Fruit fly (Drosophila melanogaster): ENCODE data around the gene ed.

ed gene

dm6 chr2L:4053421-4054091 is 22.4 kb downstream of the ed start:
- TF ChIP-seq schlank (tag; optimal IDR thresholded peaks at IDR 0.05) (no peak), CG30020 (tag; optimal IDR thresholded peaks at IDR 0.05) (peak; percentile 42), CHES-1-like (GFP tag; optimal IDR thresholded peaks at IDR 0.05) (peak; percentile 10), bcd (GFP tag; optimal IDR thresholded peaks at IDR 0.05) (peak; percentile 46), CG2116 (GFP tag; optimal IDR thresholded peaks at IDR 0.05) (peak; percentile 3), CG4328 (GFP tag; optimal IDR thresholded peaks at IDR 0.05) (peak; percentile 2), lola (GFP tag; optimal IDR thresholded peaks at IDR 0.05) (peak in 1 of 3 experiments; percentile 91), Neu2 (GFP tag; optimal IDR thresholded peaks at IDR 0.05; ENCODE audit: borderline replicate concordance) (no peak), CG32767 (GFP tag; IDR thresholded peaks at IDR 0.05) (peak; percentile 61; the same call in 1 of the 2 replicates), Dll (GFP tag; IDR thresholded peaks at IDR 0.05; ENCODE audit: partially characterized antibody) (no peak), hkb (optimal IDR thresholded peaks at IDR 0.05) (no peak), hkb (GFP tag; IDR thresholded peaks at IDR 0.05) (peak; percentile 50; the same call in 1 of the 2 replicates), NC2β (GFP tag; optimal IDR thresholded peaks at IDR 0.05) (peak; percentile 6), CG3726 (GFP tag; IDR thresholded peaks at IDR 0.05) (peak; percentile 55; the same call in 1 of the 3 replicates), wor (GFP tag; IDR thresholded peaks at IDR 0.05) (peak; percentile 65), D19A (tag; optimal IDR thresholded peaks at IDR 0.05) (peak; percentile 76), CG4854 (GFP tag; optimal IDR thresholded peaks at IDR 0.05) (no peak), CG5953 (GFP tag; IDR thresholded peaks at IDR 0.05) (no peak), shn (GFP tag; optimal IDR thresholded peaks at IDR 0.05) (no peak), Ets65A (GFP tag) (no peak), YL-1 (GFP tag; optimal IDR thresholded peaks at IDR 0.05) (peak; percentile 13), slou (GFP tag; optimal IDR thresholded peaks at IDR 0.05) (no peak), CG12219 (GFP tag; optimal IDR thresholded peaks at IDR 0.05) (peak; percentile 47), Sox100B (GFP tag; optimal IDR thresholded peaks at IDR 0.05) (peak; percentile 69), E2f1 (GFP tag; IDR thresholded peaks at IDR 0.05) (peak; percentile 67), CG3995 (GFP tag; optimal IDR thresholded peaks at IDR 0.05) (no peak), CG12942 (GFP tag; optimal IDR thresholded peaks at IDR 0.05) (peak; percentile 47), sug (tag; optimal IDR thresholded peaks at IDR 0.05) (no peak), CG14667 (GFP tag; IDR thresholded peaks at IDR 0.05) (peak; percentile 68), zfh1 (GFP tag; IDR thresholded peaks at IDR 0.05) (peak; percentile 83), CG10959 (GFP tag; IDR thresholded peaks at IDR 0.05) (peak; percentile 48; the same call in 1 of the 2 replicates), Optix (GFP tag; IDR thresholded peaks at IDR 0.05) (no peak), pb (GFP tag; optimal IDR thresholded peaks at IDR 0.05) (no peak), NC2α (GFP tag; optimal IDR thresholded peaks at IDR 0.05) (no peak), Atf-2 (GFP tag; optimal IDR thresholded peaks at IDR 0.05) (no peak), CG18011 (GFP tag; optimal IDR thresholded peaks at IDR 0.05) (peak; percentile 10), sob (GFP tag; IDR thresholded peaks at IDR 0.05) (peak; percentile 75), CG18476 (GFP tag; optimal IDR thresholded peaks at IDR 0.05) (peak; percentile 10), esg (GFP tag; conservative IDR thresholded peaks at IDR 0.05) (peak; percentile 65), az2 (GFP tag; optimal IDR thresholded peaks at IDR 0.05) (peak; percentile 73), Asciz (GFP tag; optimal IDR thresholded peaks at IDR 0.05) (peak; percentile 61), CG11456 (GFP tag; IDR thresholded peaks at IDR 0.05) (no peak), CG1792 (GFP tag; optimal IDR thresholded peaks at IDR 0.05) (no peak), dysf (GFP tag; IDR thresholded peaks at IDR 0.05) (peak; percentile 77), Drgx (GFP tag; IDR thresholded peaks at IDR 0.05) (peak; percentile 61), ken (GFP tag; IDR thresholded peaks at IDR 0.05) (no peak), Awh (GFP tag; IDR thresholded peaks at IDR 0.05) (peak; percentile 63; the same call in 1 of the 2 replicates), nerfin-2 (GFP tag; IDR thresholded peaks at IDR 0.05; ENCODE audit: partially characterized antibody) (no peak), CG7372 (GFP tag; IDR thresholded peaks at IDR 0.05) (peak; percentile 51; the same call in 1 of the 2 replicates), vvl (GFP tag; IDR thresholded peaks at IDR 0.05) (peak; percentile 88), CG15011 (GFP tag; optimal IDR thresholded peaks at IDR 0.05) (peak; percentile 24)
